Worm (Caenorhabditis elegans) whole organism, mixed stage, embryonic: ENCODE data around the gene sri-9.

Experiments used
- ham-2 ChIP-seq: fragments of 200-800 bp; sonication (Bioruptor generic); optimal IDR thresholded peaks from 2 replicates; lab custom pipeline; 2018; ENCODE audit warnings: mild to moderate bottlenecking, missing genetic modification characterization, missing compliant biosample characterization
- lin-13 ChIP-seq: fragments of 150-350 bp; optimal IDR thresholded peaks from 2 replicates; lab custom pipeline; 2014; ENCODE audit warnings: missing biosample characterization, missing genetic modification characterization
- lsy-2 ChIP-seq: fragments of 150-350 bp; optimal IDR thresholded peaks from 2 replicates; lab custom pipeline; 2014; ENCODE audit warnings: missing biosample characterization, missing genetic modification characterization
- mab-5 ChIP-seq: fragments of 150-350 bp; optimal IDR thresholded peaks from 2 replicates; lab custom pipeline; 2014; ENCODE audit warnings: missing biosample characterization, missing genetic modification characterization
- nhr-28 ChIP-seq: fragments of 150-350 bp; optimal IDR thresholded peaks from 2 replicates; lab custom pipeline; 2014; ENCODE audit warnings: missing biosample characterization, missing genetic modification characterization
- snpc-4 ChIP-seq: fragments of 150-350 bp; optimal IDR thresholded peaks from 2 replicates; lab custom pipeline; 2014; ENCODE audit warnings: missing biosample characterization, missing genetic modification characterization
- ztf-11 ChIP-seq: fragments of 150-350 bp; optimal IDR thresholded peaks from 2 replicates; lab custom pipeline; 2014; ENCODE audit warnings: missing biosample characterization, missing genetic modification characterization

ce11 chrV:17022613-17023322 is 21.5 kb downstream of the sri-9 start, which contains the start of the genes F49H6.8 and F49H6.5:
- TF ChIP-seq mab-5 (tag; lab: Kevin White, UChicago) (no peak), ztf-11 (tag; lab: Kevin White, UChicago) (no peak), lin-13 (no peak), lsy-2 (tag; lab: Kevin White, UChicago) (no peak), ham-2 (GFP tag; lab: Kevin White, UChicago) (no peak), nhr-28 (tag; lab: Kevin White, UChicago) (no peak), snpc-4 (tag; lab: Kevin White, UChicago) (no peak)
